Fruit fly (Drosophila melanogaster) whole organism, embryonic: ENCODE data around the gene CG7953.

Experiments
- ATbp ChIP-seq: fragments of 200-800 bp; sonication (Bioruptor generic); optimal IDR thresholded peaks from 2 replicates; lab custom pipeline; 2017; ENCODE audit warnings: missing biosample characterization, mild to moderate bottlenecking, missing genetic modification characterization, missing genetic modification reagents
- Awh ChIP-seq: fragments of 200-800 bp; sonication (Bioruptor generic); IDR thresholded peaks from 2 replicates; pipeline ENCODE4, ENCODE4 v1.3.6; 2022; ENCODE audit warnings: missing biosample characterization, missing genetic modification characterization
- C15 ChIP-seq: fragments of 200-800 bp; sonication (Bioruptor generic); IDR thresholded peaks from 3 replicates; pipeline ENCODE4 v1.3.6; 2022; ENCODE audit warnings: missing biosample characterization, missing genetic modification characterization
- CG10366 ChIP-seq: fragments of 200-800 bp; sonication (Bioruptor generic); IDR thresholded peaks from 2 replicates; pipeline ENCODE4 v1.3.6; 2022; ENCODE audit warnings: missing biosample characterization, missing genetic modification characterization
- CG10979 ChIP-seq: fragments of 200-800 bp; sonication (Bioruptor generic); optimal IDR thresholded peaks from 2 replicates; lab custom pipeline; 2018; ENCODE audit warnings: missing biosample characterization, mild to moderate bottlenecking, missing genetic modification characterization, moderate library complexity
- CG11247 ChIP-seq: fragments of 200-800 bp; sonication (Bioruptor generic); IDR thresholded peaks from 2 replicates; pipeline ENCODE4 v1.3.6; 2022; ENCODE audit warnings: missing biosample characterization, missing genetic modification characterization
- CG12942 ChIP-seq: fragments of 200-800 bp; sonication (Bioruptor generic); optimal IDR thresholded peaks from 3 replicates; lab custom pipeline; 2016; ENCODE audit warnings: missing biosample characterization, missing genetic modification characterization
- CG13424 ChIP-seq: fragments of 200-800 bp; sonication (Bioruptor generic); optimal IDR thresholded peaks from 2 replicates; lab custom pipeline; 2019; ENCODE audit warnings: missing biosample characterization, mild to moderate bottlenecking, missing genetic modification characterization, moderate library complexity
- CG14050 ChIP-seq: fragments of 200-800 bp; sonication (Bioruptor generic); IDR thresholded peaks from 3 replicates; pipeline ENCODE4 v1.3.6; 2022; ENCODE audit warnings: missing biosample characterization, missing genetic modification characterization
- CG15269 ChIP-seq: fragments of 200-800 bp; sonication (Bioruptor generic); optimal IDR thresholded peaks from 2 replicates; lab custom pipeline; 2018; ENCODE audit warnings: missing biosample characterization, mild to moderate bottlenecking, missing genetic modification characterization, moderate library complexity
- CG17568 ChIP-seq: fragments of 200-800 bp; sonication (Bioruptor generic); optimal IDR thresholded peaks from 2 replicates; lab custom pipeline; 2018; ENCODE audit warnings: missing biosample characterization, mild to moderate bottlenecking, missing genetic modification characterization, moderate library complexity
- CG18599 ChIP-seq: fragments of 200-800 bp; sonication (Bioruptor generic); optimal IDR thresholded peaks from 3 replicates; lab custom pipeline; 2017; ENCODE audit warnings: missing biosample characterization, missing genetic modification characterization, mild to moderate bottlenecking, moderate library complexity, missing genetic modification reagents
- CG18764 ChIP-seq: fragments of 200-800 bp; sonication (Bioruptor generic); optimal IDR thresholded peaks from 3 replicates; lab custom pipeline; 2016; ENCODE audit warnings: missing biosample characterization, missing genetic modification characterization
- CG30403 ChIP-seq: fragments of 200-800 bp; sonication (Bioruptor generic); optimal IDR thresholded peaks from 3 replicates; lab custom pipeline; 2016; ENCODE audit warnings: missing biosample characterization, missing genetic modification characterization
- CG30431 ChIP-seq: fragments of 200-800 bp; sonication (Bioruptor generic); optimal IDR thresholded peaks from 2 replicates; lab custom pipeline; 2017; ENCODE audit warnings: missing biosample characterization, missing genetic modification characterization
- CG31365 ChIP-seq: fragments of 200-800 bp; sonication (Bioruptor generic); optimal IDR thresholded peaks from 2 replicates; lab custom pipeline; 2018; ENCODE audit warnings: missing biosample characterization, mild to moderate bottlenecking, missing genetic modification characterization
- CG6175 ChIP-seq: fragments of 200-800 bp; sonication (Bioruptor generic); IDR thresholded peaks from 3 replicates; pipeline ENCODE4 v1.3.6; 2022; ENCODE audit warnings: missing biosample characterization, missing genetic modification characterization
- CG6689 ChIP-seq: fragments of 200-800 bp; sonication (Bioruptor generic); IDR thresholded peaks from 2 replicates; pipeline ENCODE4 v1.3.6; 2022; ENCODE audit warnings: missing biosample characterization, missing genetic modification characterization
- CG8944 ChIP-seq: fragments of 200-800 bp; sonication (Bioruptor generic); optimal IDR thresholded peaks from 3 replicates; lab custom pipeline; 2016; ENCODE audit warnings: missing biosample characterization, missing genetic modification characterization
- CG9437 ChIP-seq: fragments of 200-800 bp; sonication (Bioruptor generic); optimal IDR thresholded peaks from 2 replicates; lab custom pipeline; 2018; ENCODE audit warnings: missing biosample characterization, mild to moderate bottlenecking, missing genetic modification characterization
- CG9727 ChIP-seq: fragments of 200-800 bp; sonication (Bioruptor generic); optimal IDR thresholded peaks from 3 replicates; lab custom pipeline; 2017; ENCODE audit warnings: missing biosample characterization, mild to moderate bottlenecking, missing genetic modification characterization
- CTCF ChIP-seq: fragments of 200-800 bp; sonication (Bioruptor generic); optimal IDR thresholded peaks from 2 replicates; lab custom pipeline; 2017; ENCODE audit warnings: missing biosample characterization, mild to moderate bottlenecking, missing genetic modification characterization, moderate library complexity
- D ChIP-seq, 2 experiments: fragments of 200-800 bp in 1 of 2; fragments of >200 bp in 1 of 2; sonication (Bioruptor generic) in 1 of 2; optimal IDR thresholded peaks; 2 replicates in 1 of 2; 3 replicates in 1 of 2; lab custom pipeline; 2017; ENCODE audit warnings: mild to moderate bottlenecking in 1 of 2, missing biosample characterization in 1 of 2, missing genetic modification characterization in 1 of 2, missing genetic modification reagents in 1 of 2
- Dip2 ChIP-seq: fragments of 200-800 bp; sonication (Bioruptor generic); IDR thresholded peaks from 2 replicates; pipeline ENCODE4 v1.3.6; 2022; ENCODE audit warnings: missing biosample characterization, missing genetic modification characterization
- Drgx ChIP-seq: fragments of 200-800 bp; sonication (Bioruptor generic); IDR thresholded peaks from 2 replicates; pipeline ENCODE4 v1.3.6; 2022; ENCODE audit warnings: missing biosample characterization, missing genetic modification characterization
- E2f1 ChIP-seq: fragments of 200-800 bp; sonication (Bioruptor generic); IDR thresholded peaks from 2 replicates; pipeline ENCODE4 v1.3.6; 2022; ENCODE audit warnings: missing biosample characterization, missing genetic modification characterization
- HLH54F ChIP-seq: fragments of 200-800 bp; sonication (Bioruptor generic); optimal IDR thresholded peaks from 3 replicates; lab custom pipeline; 2016; ENCODE audit warnings: missing biosample characterization, missing genetic modification characterization
- Mes4 ChIP-seq: fragments of 200-800 bp; sonication (Bioruptor generic); optimal IDR thresholded peaks from 2 replicates; lab custom pipeline; 2016; ENCODE audit warnings: missing biosample characterization, missing genetic modification characterization
- Side ChIP-seq: fragments of 200-800 bp; sonication (Bioruptor generic); optimal IDR thresholded peaks from 2 replicates; lab custom pipeline; 2016; ENCODE audit warnings: missing biosample characterization, missing genetic modification characterization
- Xrp1 ChIP-seq: fragments of 200-800 bp; sonication (Bioruptor generic); IDR thresholded peaks from 2 replicates; pipeline ENCODE4 v1.3.6; 2022; ENCODE audit warnings: missing biosample characterization, missing genetic modification characterization
- br ChIP-seq: fragments of >200 bp; optimal IDR thresholded peaks from 2 replicates; lab custom pipeline; 2017
- cad ChIP-seq: fragments of >200 bp; optimal IDR thresholded peaks from 2 replicates; lab custom pipeline; 2017; ENCODE audit warnings: missing biosample characterization, missing genetic modification characterization
- chinmo ChIP-seq: fragments of 200-800 bp; sonication (Bioruptor generic); IDR thresholded peaks from 4 replicates; pipeline ENCODE4 v1.3.6; 2022; ENCODE audit warnings: missing biosample characterization, missing genetic modification characterization; ENCODE audit not compliant: partially characterized antibody
- crp ChIP-seq, 2 experiments: fragments of 200-800 bp; sonication (Bioruptor generic); optimal IDR thresholded peaks; 2 replicates in 1 of 2; 3 replicates in 1 of 2; lab custom pipeline; 2017; ENCODE audit warnings: missing biosample characterization in 2 of 2, missing genetic modification characterization in 2 of 2, mild to moderate bottlenecking in 1 of 2, moderate library complexity in 1 of 2
- dimm ChIP-seq: fragments of 200-800 bp; sonication (Bioruptor generic); IDR thresholded peaks from 2 replicates; pipeline ENCODE4 v1.3.6; 2022; ENCODE audit warnings: missing biosample characterization, missing genetic modification characterization
- dmrt11E ChIP-seq: fragments of 200-800 bp; sonication (Bioruptor generic); optimal IDR thresholded peaks from 3 replicates; lab custom pipeline; 2018; ENCODE audit warnings: missing biosample characterization, mild to moderate bottlenecking, missing genetic modification characterization, moderate library complexity
- dpn ChIP-seq, 2 experiments: fragments of 200-800 bp; sonication (Bioruptor generic); optimal IDR thresholded peaks; 3 replicates each; lab custom pipeline; 2016; ENCODE audit warnings: missing biosample characterization in 2 of 2, missing genetic modification characterization in 2 of 2
- emc ChIP-seq: fragments of 200-800 bp; sonication (Bioruptor generic); optimal IDR thresholded peaks from 2 replicates; lab custom pipeline; 2016; ENCODE audit warnings: missing biosample characterization, missing genetic modification characterization
- ewg ChIP-seq: fragments of 200-800 bp; sonication (Bioruptor generic); optimal IDR thresholded peaks from 3 replicates; lab custom pipeline; 2017; ENCODE audit warnings: mild to moderate bottlenecking, missing biosample characterization, missing genetic modification reagents, missing genetic modification characterization
- fd102C ChIP-seq: fragments of 200-800 bp; sonication (Bioruptor generic); optimal IDR thresholded peaks from 2 replicates; lab custom pipeline; 2018; ENCODE audit warnings: missing biosample characterization, mild to moderate bottlenecking, missing genetic modification characterization, moderate library complexity
- ftz-f1 ChIP-seq: fragments of 200-800 bp; sonication (Bioruptor generic); optimal IDR thresholded peaks from 2 replicates; lab custom pipeline; 2016; ENCODE audit warnings: missing biosample characterization, missing genetic modification characterization
- gcm ChIP-seq: fragments of 200-800 bp; sonication (Bioruptor generic); optimal IDR thresholded peaks from 2 replicates; lab custom pipeline; 2019; ENCODE audit warnings: missing biosample characterization, mild to moderate bottlenecking, missing genetic modification characterization, moderate library complexity
- hkb ChIP-seq, 2 experiments: fragments of 200-800 bp in 1 of 2; fragments of >200 bp in 1 of 2; sonication (Bioruptor generic) in 1 of 2; IDR thresholded peaks in 1 of 2; optimal IDR thresholded peaks in 1 of 2; 2 replicates each; pipeline versions ENCODE4 v1.3.6 to Lab custom; 2017 to 2022; ENCODE audit warnings: missing biosample characterization in 1 of 2, missing genetic modification characterization in 1 of 2
- insv ChIP-seq, 2 experiments: fragments of 200-800 bp; sonication (Bioruptor generic); optimal IDR thresholded peaks; 3 replicates each; lab custom pipeline; 2016 to 2018; ENCODE audit warnings: missing biosample characterization in 2 of 2, missing genetic modification characterization in 2 of 2
- lilli ChIP-seq: fragments of 200-800 bp; sonication (Bioruptor generic); optimal IDR thresholded peaks from 3 replicates; lab custom pipeline; 2016; ENCODE audit warnings: missing biosample characterization, missing genetic modification characterization
- nmo ChIP-seq: fragments of 200-800 bp; sonication (Bioruptor generic); optimal IDR thresholded peaks from 2 replicates; lab custom pipeline; 2018; ENCODE audit warnings: missing biosample characterization, mild to moderate bottlenecking, missing genetic modification characterization, moderate library complexity
- org-1 ChIP-seq: fragments of 200-800 bp; sonication (Bioruptor generic); optimal IDR thresholded peaks from 2 replicates; lab custom pipeline; 2017; ENCODE audit warnings: missing biosample characterization, missing genetic modification characterization
- prd ChIP-seq, 3 experiments: fragments of >200 bp in 2 of 3; fragments of 200-800 bp in 1 of 3; sonication (Bioruptor generic) in 1 of 3; optimal IDR thresholded peaks in 2 of 3; IDR thresholded peaks in 1 of 3; 2 replicates in 2 of 3; 3 replicates in 1 of 3; pipeline versions ENCODE4 v1.3.6 to Lab custom; 2017 to 2022; ENCODE audit warnings: missing biosample characterization in 1 of 3, missing genetic modification characterization in 1 of 3
- so ChIP-seq: fragments of 200-800 bp; sonication (Bioruptor generic); IDR thresholded peaks from 3 replicates; pipeline ENCODE4 v1.3.6; 2022; ENCODE audit warnings: missing biosample characterization, missing genetic modification characterization
- stwl ChIP-seq: fragments of 200-800 bp; sonication (Bioruptor generic); optimal IDR thresholded peaks from 3 replicates; lab custom pipeline; 2018; ENCODE audit warnings: missing biosample characterization, mild to moderate bottlenecking, missing genetic modification characterization, moderate library complexity
- wdn ChIP-seq: fragments of 200-800 bp; sonication (Bioruptor generic); IDR thresholded peaks from 2 replicates; pipeline ENCODE4 v1.3.6; 2022; ENCODE audit warnings: missing biosample characterization, missing genetic modification characterization

CG7953 gene

dm6 chr2L:13893439-13893838, 45.7 kb downstream of the CG7953 start (continued):
- no peak for TF ChIP-seq chinmo (GFP tag; lab: Robert Waterston, UW)
- peak; percentile 59 for TF ChIP-seq CG18599 (GFP tag; lab: Kevin White, UChicago)
- TF ChIP-seq CG9727 (GFP tag; lab: Kevin White, UChicago) = no peak
- TF ChIP-seq CG15269 (tag; lab: Kevin White, UChicago) = no peak
- no peak for TF ChIP-seq CG10366 (GFP tag; lab: Robert Waterston, UW)
- TF ChIP-seq gcm (GFP tag; lab: Kevin White, UChicago) = peak; percentile 60
- TF ChIP-seq CG17568 (GFP tag; lab: Kevin White, UChicago) = no peak
- TF ChIP-seq Side = no peak
- peak; percentile 43; the same call in 1 of the 2 replicates for TF ChIP-seq Xrp1 (GFP tag; lab: Robert Waterston, UW)
- no peak for TF ChIP-seq CG30431 (GFP tag; lab: Kevin White, UChicago)
- no peak for TF ChIP-seq E2f1 (GFP tag; lab: Robert Waterston, UW)
- no peak for TF ChIP-seq CG14050 (GFP tag; lab: Robert Waterston, UW)
- no peak for TF ChIP-seq emc (GFP tag; lab: Kevin White, UChicago)
- TF ChIP-seq CG30403 = peak; percentile 30
- TF ChIP-seq Mes4 (GFP tag; lab: Kevin White, UChicago) = no peak
- TF ChIP-seq insv (GFP tag; optimal IDR thresholded peaks at IDR 0.05; lab: Kevin White, UChicago) = no peak
- no peak for TF ChIP-seq so
- no peak for TF ChIP-seq D (optimal IDR thresholded peaks at IDR 0.05; lab: Kevin White, UChicago)
- peak; percentile 54 for TF ChIP-seq D (GFP tag; optimal IDR thresholded peaks at IDR 0.05; lab: Kevin White, UChicago)
- no peak for TF ChIP-seq hkb (optimal IDR thresholded peaks at IDR 0.05; lab: Kevin White, UChicago)
- 0 out of 2 replicates have a peak, but pooled peaks have one; percentile 13 for TF ChIP-seq hkb (GFP tag; IDR thresholded peaks at IDR 0.05; lab: Robert Waterston, UW)
- TF ChIP-seq HLH54F (GFP tag; lab: Kevin White, UChicago) = no peak
- TF ChIP-seq dmrt11E = peak; percentile 17
- no peak for TF ChIP-seq CTCF
- TF ChIP-seq stwl (tag; lab: Kevin White, UChicago) = no peak
- no peak for TF ChIP-seq CG11247 (GFP tag; lab: Robert Waterston, UW)
- TF ChIP-seq CG31365 (tag; lab: Kevin White, UChicago) = no peak
- 0 out of 2 replicates have a peak, but pooled peaks have one; percentile 26 for TF ChIP-seq dimm (GFP tag; lab: Robert Waterston, UW)
- peak; percentile 50 for TF ChIP-seq ATbp (GFP tag; lab: Kevin White, UChicago)
- TF ChIP-seq wdn = no peak
- TF ChIP-seq crp (GFP tag; optimal IDR thresholded peaks at IDR 0.05; lab: Kevin White, UChicago) = no peak
- peak in 1 of 2 experiments; percentile 14 for TF ChIP-seq dpn (GFP tag; optimal IDR thresholded peaks at IDR 0.05; lab: Kevin White, UChicago)
- peak; percentile 68 for TF ChIP-seq CG10979 (tag; lab: Kevin White, UChicago)
- no peak for TF ChIP-seq CG18764 (GFP tag; lab: Kevin White, UChicago)
- no peak for TF ChIP-seq fd102C (GFP tag; lab: Kevin White, UChicago)
- TF ChIP-seq br (lab: Kevin White, UChicago) = no peak
- TF ChIP-seq CG6175 (GFP tag; lab: Robert Waterston, UW) = no peak
- TF ChIP-seq Drgx = 0 out of 2 replicates have a peak, but pooled peaks have one; percentile 20
- TF ChIP-seq C15 = no peak
- no peak for TF ChIP-seq CG8944
- TF ChIP-seq CG13424 (tag; lab: Kevin White, UChicago) = peak; percentile 31
- TF ChIP-seq CG9437 (GFP tag; lab: Kevin White, UChicago) = peak; percentile 9
- no peak for TF ChIP-seq prd (optimal IDR thresholded peaks at IDR 0.05; lab: Kevin White, UChicago)
- peak; percentile 25; the same call in 2 of the 3 replicates for TF ChIP-seq prd (GFP tag; IDR thresholded peaks at IDR 0.05; lab: Robert Waterston, UW)
- TF ChIP-seq nmo (GFP tag; lab: Kevin White, UChicago) = peak; percentile 31
- no peak for TF ChIP-seq cad (GFP tag; lab: Kevin White, UChicago)
- no peak for TF ChIP-seq Dip2
- TF ChIP-seq ewg (GFP tag; lab: Kevin White, UChicago) = no peak
- no peak for TF ChIP-seq org-1 (GFP tag; lab: Kevin White, UChicago)
- TF ChIP-seq CG6689 (GFP tag; lab: Robert Waterston, UW) = peak; percentile 37
- no peak for TF ChIP-seq ftz-f1 (GFP tag; lab: Kevin White, UChicago)
- no peak for TF ChIP-seq CG12942 (GFP tag; lab: Kevin White, UChicago)
- peak; percentile 40 for TF ChIP-seq Awh (GFP tag; lab: Robert Waterston, UW)
- TF ChIP-seq lilli (GFP tag; lab: Kevin White, UChicago) = no peak
